Worm (Caenorhabditis elegans) whole organism, mixed stage, embryonic: ENCODE measurements around the gene cyn-10.
A peak's percentile ranks its signal among the peaks of the same experiment; 100 is the strongest.

ENCODE experiments used
- M03D4.4 ChIP-seq: sonication (generic microtip); optimal IDR thresholded peaks from 2 replicates; lab custom pipeline; 2017; ENCODE audit warnings: mild to moderate bottlenecking, missing genetic modification characterization, missing compliant biosample characterization
- bed-3 ChIP-seq: fragments of 200-800 bp; sonication (Bioruptor generic); optimal IDR thresholded peaks from 3 replicates; lab custom pipeline; 2018; ENCODE audit warnings: mild to moderate bottlenecking, missing genetic modification characterization, moderate library complexity, missing compliant biosample characterization
- blmp-1 ChIP-seq: fragments of 150-350 bp; optimal IDR thresholded peaks from 2 replicates; lab custom pipeline; 2014; ENCODE audit warnings: missing biosample characterization, missing genetic modification characterization
- ceh-39 ChIP-seq: fragments of 150-350 bp; optimal IDR thresholded peaks from 2 replicates; lab custom pipeline; 2014; ENCODE audit warnings: missing biosample characterization, missing genetic modification characterization
- ceh-43 ChIP-seq: fragments of 200-800 bp; sonication (Bioruptor generic); optimal IDR thresholded peaks from 2 replicates; lab custom pipeline; 2018; ENCODE audit warnings: mild to moderate bottlenecking, missing genetic modification characterization, moderate library complexity, missing compliant biosample characterization
- ceh-83 ChIP-seq: fragments of 200-800 bp; sonication (Bioruptor generic); optimal IDR thresholded peaks from 2 replicates; lab custom pipeline; 2018; ENCODE audit warnings: mild to moderate bottlenecking, missing genetic modification characterization, missing compliant biosample characterization
- ces-1 ChIP-seq: fragments of 150-350 bp; optimal IDR thresholded peaks from 2 replicates; lab custom pipeline; 2014; ENCODE audit warnings: missing biosample characterization, missing genetic modification reagents, missing genetic modification characterization
- cnd-1 ChIP-seq: fragments of 200-800 bp; sonication (Bioruptor generic); optimal IDR thresholded peaks from 2 replicates; lab custom pipeline; 2018; ENCODE audit warnings: mild to moderate bottlenecking, missing genetic modification characterization, missing compliant biosample characterization
- drap-1 ChIP-seq: fragments of 200-800 bp; sonication (Bioruptor generic); optimal IDR thresholded peaks from 3 replicates; lab custom pipeline; 2018; ENCODE audit warnings: mild to moderate bottlenecking, missing genetic modification characterization, missing compliant biosample characterization
- elt-1 ChIP-seq: sonication (generic microtip); optimal IDR thresholded peaks from 2 replicates; lab custom pipeline; 2017; ENCODE audit warnings: missing genetic modification characterization, mild to moderate bottlenecking, missing compliant biosample characterization, antibody characterized with exemption, moderate library complexity, borderline replicate concordance; ENCODE audit not compliant: insufficient read depth
- elt-3 ChIP-seq: fragments of 150-350 bp; optimal IDR thresholded peaks from 2 replicates; lab custom pipeline; 2014; ENCODE audit warnings: missing biosample characterization, missing genetic modification characterization
- flh-1 ChIP-seq: fragments of 200-800 bp; sonication (Bioruptor generic); optimal IDR thresholded peaks from 2 replicates; lab custom pipeline; 2018; ENCODE audit warnings: mild to moderate bottlenecking, missing genetic modification characterization, moderate library complexity, missing compliant biosample characterization
- ham-2 ChIP-seq: fragments of 200-800 bp; sonication (Bioruptor generic); optimal IDR thresholded peaks from 2 replicates; lab custom pipeline; 2018; ENCODE audit warnings: mild to moderate bottlenecking, missing genetic modification characterization, missing compliant biosample characterization
- hlh-1 ChIP-seq: fragments of 150-350 bp; optimal IDR thresholded peaks from 2 replicates; lab custom pipeline; 2014; ENCODE audit warnings: missing biosample characterization, missing genetic modification reagents, missing genetic modification characterization
- lin-13 ChIP-seq: fragments of 150-350 bp; optimal IDR thresholded peaks from 2 replicates; lab custom pipeline; 2014; ENCODE audit warnings: missing biosample characterization, missing genetic modification characterization
- lin-32 ChIP-seq: fragments of 200-800 bp; sonication (Bioruptor generic); optimal IDR thresholded peaks from 2 replicates; lab custom pipeline; 2018; ENCODE audit warnings: mild to moderate bottlenecking, missing genetic modification characterization, missing compliant biosample characterization
- lsy-2 ChIP-seq: fragments of 150-350 bp; optimal IDR thresholded peaks from 2 replicates; lab custom pipeline; 2014; ENCODE audit warnings: missing biosample characterization, missing genetic modification characterization
- mab-5 ChIP-seq: fragments of 150-350 bp; optimal IDR thresholded peaks from 2 replicates; lab custom pipeline; 2014; ENCODE audit warnings: missing biosample characterization, missing genetic modification characterization
- mep-1 ChIP-seq: fragments of 150-350 bp; optimal IDR thresholded peaks from 2 replicates; lab custom pipeline; 2017; ENCODE audit warnings: missing biosample characterization, missing genetic modification reagents, missing genetic modification characterization, inconsistent platforms
- mls-2 ChIP-seq: sonication (generic microtip); optimal IDR thresholded peaks from 2 replicates; lab custom pipeline; 2016; ENCODE audit warnings: mild to moderate bottlenecking, missing genetic modification characterization, moderate library complexity, missing compliant biosample characterization
- nhr-2 ChIP-seq: fragments of 150-350 bp; optimal IDR thresholded peaks from 2 replicates; lab custom pipeline; 2014; ENCODE audit warnings: missing biosample characterization, missing genetic modification characterization
- nhr-237 ChIP-seq: fragments of 150-350 bp; optimal IDR thresholded peaks from 2 replicates; lab custom pipeline; 2014; ENCODE audit warnings: missing biosample characterization, missing genetic modification characterization
- nhr-28 ChIP-seq: fragments of 150-350 bp; optimal IDR thresholded peaks from 2 replicates; lab custom pipeline; 2014; ENCODE audit warnings: missing biosample characterization, missing genetic modification characterization
- nhr-76 ChIP-seq: sonication (generic microtip); optimal IDR thresholded peaks from 2 replicates; lab custom pipeline; 2017; ENCODE audit warnings: missing biosample characterization, missing genetic modification characterization
- pha-4 ChIP-seq: fragments of 150-350 bp; optimal IDR thresholded peaks from 2 replicates; lab custom pipeline; 2018; ENCODE audit warnings: missing biosample characterization, missing genetic modification reagents, missing genetic modification characterization
- sem-2 ChIP-seq: fragments of 200-800 bp; sonication (Bioruptor generic); optimal IDR thresholded peaks from 2 replicates; lab custom pipeline; 2018; ENCODE audit warnings: mild to moderate bottlenecking, missing genetic modification characterization, missing compliant biosample characterization
- snpc-4 ChIP-seq: fragments of 150-350 bp; optimal IDR thresholded peaks from 2 replicates; lab custom pipeline; 2014; ENCODE audit warnings: missing biosample characterization, missing genetic modification characterization
- sptf-1 ChIP-seq: sonication (generic microtip); optimal IDR thresholded peaks from 2 replicates; lab custom pipeline; 2017; ENCODE audit warnings: mild to moderate bottlenecking, missing genetic modification characterization, moderate library complexity, missing compliant biosample characterization
- unc-120 ChIP-seq: sonication (generic microtip); optimal IDR thresholded peaks from 2 replicates; lab custom pipeline; 2017; ENCODE audit warnings: missing genetic modification characterization, missing compliant biosample characterization; ENCODE audit not compliant: poor library complexity, severe bottlenecking
- unc-62 ChIP-seq: fragments of 150-350 bp; optimal IDR thresholded peaks from 2 replicates; lab custom pipeline; 2014; ENCODE audit warnings: missing biosample characterization, missing genetic modification reagents, missing genetic modification characterization
- zip-8 ChIP-seq: fragments of 150-350 bp; optimal IDR thresholded peaks from 2 replicates; lab custom pipeline; 2014; ENCODE audit warnings: missing biosample characterization, missing genetic modification characterization
- ztf-11 ChIP-seq: fragments of 150-350 bp; optimal IDR thresholded peaks from 2 replicates; lab custom pipeline; 2014; ENCODE audit warnings: missing biosample characterization, missing genetic modification characterization

Gene cyn-10

DNA sequence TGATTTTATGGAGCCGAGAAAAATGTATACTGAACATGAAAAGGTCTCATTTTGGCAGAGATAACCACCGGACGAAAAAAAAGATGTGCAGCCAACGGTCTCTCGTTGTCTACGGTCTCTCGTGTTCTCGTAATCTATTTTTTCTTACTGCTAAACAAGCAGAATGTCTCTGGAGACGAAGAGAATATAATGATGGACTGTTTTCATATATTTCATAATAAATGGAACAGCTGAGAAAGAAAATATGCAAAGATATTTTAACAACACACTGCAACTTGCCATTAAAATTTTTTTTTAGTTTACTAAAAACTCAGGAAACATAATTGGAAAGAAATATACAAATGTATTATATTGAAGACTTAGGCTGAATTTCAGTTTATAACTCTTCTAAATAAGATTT lies 16.9 kb upstream of the cyn-10 start:
- no peak for TF ChIP-seq sem-2 (GFP tag; lab: Kevin White, UChicago)
- peak; percentile 44 for TF ChIP-seq ces-1

DNA sequence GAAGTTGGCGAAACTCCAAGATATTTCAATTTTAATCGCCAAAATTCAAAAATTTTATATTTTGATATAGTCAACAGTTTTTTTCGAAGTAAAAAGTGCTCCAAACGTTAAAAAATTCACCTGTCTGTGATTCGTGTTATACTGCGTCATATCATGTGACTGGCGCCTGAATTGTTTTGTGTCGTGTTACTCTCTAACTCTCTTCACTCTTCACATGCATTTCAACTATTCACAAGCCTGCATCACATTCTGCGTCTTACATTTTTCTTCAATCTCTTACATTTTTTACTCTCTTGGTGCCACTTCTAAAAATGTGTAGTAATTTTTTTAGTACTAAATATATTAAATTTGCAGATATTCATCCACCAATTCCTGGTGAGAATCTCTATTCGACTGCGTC lies 15.3 kb upstream of the cyn-10 start, which contains the start of gene flcn-1:
Gene flcn-1, plus strand, starts transcription at position 348 of the 400 bp plus-strand sequence.
- TF ChIP-seq unc-62 (GFP tag; lab: Kevin White, UChicago) (no peak), pha-4 (tag; lab: Kevin White, UChicago) (no peak), elt-1 (tag; lab: Kevin White, UChicago) (no peak), M03D4.4 (tag; lab: Kevin White, UChicago) (no peak), ces-1 (peak; percentile 12)

DNA sequence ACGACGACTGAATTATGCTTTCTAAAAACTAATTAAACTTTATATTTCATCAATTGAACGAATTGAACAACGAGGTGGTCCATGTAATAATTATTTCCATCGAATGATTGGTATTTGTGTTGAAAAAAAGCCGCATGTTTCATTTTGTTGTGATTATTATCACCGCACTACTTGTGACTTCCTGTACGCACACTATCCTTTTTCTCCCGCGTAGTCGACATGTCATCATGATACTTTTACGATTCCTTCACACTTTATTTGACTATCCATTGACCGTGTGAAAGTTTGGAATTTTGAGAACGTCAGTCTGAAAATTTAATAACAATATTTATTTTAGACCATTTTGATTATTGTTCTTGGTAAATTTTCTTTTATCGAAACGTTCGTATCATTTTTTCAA lies 14.4 kb upstream of the cyn-10 start, which contains the start of gene F22D3.4:
Gene F22D3.4, minus strand, starts transcription at position 1 of the 400 bp plus-strand sequence.
- TF ChIP-seq nhr-2 (tag; lab: Kevin White, UChicago), result no peak
- no peak for TF ChIP-seq mep-1
- TF ChIP-seq unc-62 (GFP tag; lab: Kevin White, UChicago), result no peak
- no peak for TF ChIP-seq hlh-1 (tag; lab: Kevin White, UChicago)
- TF ChIP-seq ztf-11 (tag; lab: Kevin White, UChicago), result no peak
- no peak for TF ChIP-seq cnd-1
- TF ChIP-seq ceh-39 (tag; lab: Kevin White, UChicago), result no peak
- no peak for TF ChIP-seq mls-2 (tag; lab: Kevin White, UChicago)
- no peak for TF ChIP-seq sptf-1 (tag; lab: Kevin White, UChicago)
- TF ChIP-seq nhr-76 (tag; lab: Kevin White, UChicago), result no peak
- TF ChIP-seq nhr-237 (tag; lab: Kevin White, UChicago), result no peak
- no peak for TF ChIP-seq ceh-43 (GFP tag; lab: Kevin White, UChicago)
- TF ChIP-seq, all 35 proteins: peak for 0

DNA sequence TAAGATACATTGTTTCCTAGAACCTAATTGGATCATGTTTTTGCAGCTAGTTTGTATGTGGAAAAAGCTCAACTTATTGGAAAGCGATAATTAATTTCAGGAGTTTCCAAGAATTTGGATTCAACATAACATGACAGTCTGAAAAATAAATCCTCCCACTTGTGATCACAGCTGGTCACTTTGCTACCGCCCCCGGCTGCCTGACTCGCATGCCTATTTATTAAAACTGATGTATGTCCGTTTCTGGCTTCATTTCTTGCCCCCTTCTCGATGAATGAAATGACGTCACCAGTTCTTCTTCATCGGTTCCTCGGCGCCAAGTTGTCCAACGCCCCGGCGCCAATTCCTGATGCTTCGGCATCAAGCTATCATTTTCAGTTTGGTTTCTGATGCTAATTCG lies 13.9 kb upstream of the cyn-10 start:
- no peak for TF ChIP-seq nhr-76 (tag; lab: Kevin White, UChicago)
- TF ChIP-seq lsy-2, result no peak
- no peak for TF ChIP-seq elt-3 (tag; lab: Kevin White, UChicago)
- TF ChIP-seq unc-120 (tag; lab: Kevin White, UChicago), result no peak
- TF ChIP-seq pha-4 (tag; lab: Kevin White, UChicago), result no peak
- no peak for TF ChIP-seq ceh-83
- TF ChIP-seq ces-1, result no peak
- no peak for TF ChIP-seq mab-5 (tag; lab: Kevin White, UChicago)
- no peak for TF ChIP-seq bed-3 (GFP tag; lab: Kevin White, UChicago)
- no peak for TF ChIP-seq drap-1 (GFP tag; lab: Kevin White, UChicago)
- TF ChIP-seq lin-32 (GFP tag; lab: Kevin White, UChicago), result no peak
- TF ChIP-seq flh-1 (GFP tag; lab: Kevin White, UChicago), result no peak
- TF ChIP-seq nhr-28, result no peak

DNA sequence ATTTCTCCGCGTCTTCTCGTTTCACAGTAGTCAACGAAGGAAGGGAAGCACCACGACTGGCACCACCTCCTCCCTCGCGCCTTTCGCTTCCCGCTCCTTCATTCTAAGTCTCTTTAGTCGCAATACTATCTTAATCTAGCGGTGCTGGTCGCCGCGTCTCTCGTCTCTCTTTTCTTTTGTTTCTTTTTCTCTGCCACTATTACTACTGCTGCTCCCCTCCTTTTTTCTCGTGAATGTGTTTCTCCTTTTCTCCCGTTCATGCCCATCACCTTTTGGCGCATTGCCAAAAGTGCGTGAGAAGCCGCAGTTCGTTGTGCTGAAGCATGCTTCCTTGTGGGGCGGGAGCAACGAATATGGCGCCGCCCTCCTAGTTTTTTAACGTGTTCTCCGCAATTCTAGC lies 13.3 kb upstream of the cyn-10 start:
- TF ChIP-seq ceh-39 (tag; lab: Kevin White, UChicago) (no peak), nhr-237 (tag; lab: Kevin White, UChicago) (peak; percentile 1), nhr-2 (tag; lab: Kevin White, UChicago) (no peak), unc-62 (GFP tag; lab: Kevin White, UChicago) (no peak), blmp-1 (tag; lab: Kevin White, UChicago) (no peak), snpc-4 (tag; lab: Kevin White, UChicago) (no peak), elt-3 (tag; lab: Kevin White, UChicago) (no peak), elt-1 (tag; lab: Kevin White, UChicago) (no peak), unc-120 (tag; lab: Kevin White, UChicago) (peak; percentile 77)

DNA sequence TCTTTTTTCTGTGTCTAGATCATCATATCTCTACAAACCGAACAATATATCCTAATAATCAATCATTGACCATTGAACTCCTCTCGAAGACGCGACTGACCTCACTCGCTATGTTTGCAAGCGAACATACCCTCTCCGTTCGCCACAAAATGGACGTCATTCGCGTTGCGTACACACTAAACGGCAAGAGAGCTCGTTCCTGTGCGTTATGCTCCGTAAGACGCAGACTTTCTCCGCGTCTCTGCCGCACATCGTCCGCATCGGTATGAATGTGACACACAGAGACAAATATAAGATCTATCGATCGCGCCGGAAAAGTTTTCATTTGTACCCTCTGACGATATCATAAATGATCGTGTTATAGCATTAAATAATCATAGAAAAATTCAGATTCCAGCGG lies 12.9 kb upstream of the cyn-10 start:
- TF ChIP-seq zip-8 (tag; lab: Kevin White, UChicago) (peak; percentile 20), mls-2 (tag; lab: Kevin White, UChicago) (no peak), ham-2 (GFP tag; lab: Kevin White, UChicago) (peak; percentile 65), pha-4 (tag; lab: Kevin White, UChicago) (peak; percentile 57), ceh-39 (tag; lab: Kevin White, UChicago) (peak; percentile 62), sptf-1 (tag; lab: Kevin White, UChicago) (no peak), M03D4.4 (tag; lab: Kevin White, UChicago) (no peak), unc-62 (GFP tag; lab: Kevin White, UChicago) (peak; percentile 27), lin-13 (tag; lab: Kevin White, UChicago) (peak; percentile 27), nhr-2 (tag; lab: Kevin White, UChicago) (peak; percentile 76), ceh-43 (GFP tag; lab: Kevin White, UChicago) (no peak), cnd-1 (no peak), ceh-83 (no peak), mep-1 (no peak)
- TF ChIP-seq, all 35 proteins: peak for 7
